Worm (Caenorhabditis elegans) whole organism, L1 larva: ENCODE data around the gene R05D3.9.
"Not testable (repeated sequence)": the region's sequence is repeated elsewhere in the genome, so short reads cannot be mapped to it uniquely, and the experiment has no call there.

Source experiments
- aly-2 ChIP-seq: fragments of 150-350 bp; optimal IDR thresholded peaks from 2 replicates; lab custom pipeline; 2014; ENCODE audit warnings: missing biosample characterization, missing genetic modification characterization
- lin-15B ChIP-seq: fragments of 150-350 bp; sonication (generic microtip); optimal IDR thresholded peaks from 3 replicates; lab custom pipeline; 2014; ENCODE audit warnings: missing biosample characterization, missing genetic modification characterization
- lir-3 ChIP-seq: sonication (generic microtip); optimal IDR thresholded peaks from 2 replicates; lab custom pipeline; 2016; ENCODE audit warnings: mild to moderate bottlenecking, missing genetic modification characterization, moderate library complexity, missing compliant biosample characterization; ENCODE audit not compliant: poor library complexity
- mep-1 ChIP-seq: fragments of 150-350 bp; optimal IDR thresholded peaks from 2 replicates; lab custom pipeline; 2014; ENCODE audit warnings: missing biosample characterization, missing genetic modification characterization
- nhr-11 ChIP-seq: fragments of 150-350 bp; optimal IDR thresholded peaks from 2 replicates; lab custom pipeline; 2014; ENCODE audit warnings: missing biosample characterization, missing genetic modification characterization
- nhr-77 ChIP-seq: fragments of 150-350 bp; optimal IDR thresholded peaks from 2 replicates; lab custom pipeline; 2014; ENCODE audit warnings: missing biosample characterization, missing genetic modification characterization
- snpc-4 ChIP-seq: fragments of 150-350 bp; optimal IDR thresholded peaks from 2 replicates; lab custom pipeline; 2014; ENCODE audit warnings: missing biosample characterization, missing genetic modification characterization
- tlp-1 ChIP-seq: fragments of 150-350 bp; optimal IDR thresholded peaks from 2 replicates; lab custom pipeline; 2014; ENCODE audit warnings: missing biosample characterization, missing genetic modification characterization
- unc-62 ChIP-seq: fragments of 150-350 bp; optimal IDR thresholded peaks from 2 replicates; lab custom pipeline; 2014; ENCODE audit warnings: missing biosample characterization, missing genetic modification reagents, missing genetic modification characterization
- zag-1 ChIP-seq: fragments of 150-350 bp; optimal IDR thresholded peaks from 2 replicates; lab custom pipeline; 2014; ENCODE audit warnings: missing biosample characterization, missing genetic modification characterization

- TF ChIP-seq lir-3; aly-2 (tag; lab: Kevin White, UChicago); zag-1; mep-1; snpc-4 (tag; lab: Kevin White, UChicago); unc-62 (GFP tag; lab: Kevin White, UChicago); lin-15B (tag; lab: Kevin White, UChicago); tlp-1; nhr-11 (tag; lab: Kevin White, UChicago); nhr-77 (tag; lab: Kevin White, UChicago): not testable (repeated sequence)
These were observed 20.7 kb downstream of the R05D3.9 start, which contains the start of gene clc-29 for ce11 chrIII:8347822-8348221.
